Worm (Caenorhabditis elegans) whole organism, mixed stage, embryonic: ENCODE results near the gene srx-120.

Source experiments
- elt-3 ChIP-seq: fragments of 150-350 bp; optimal IDR thresholded peaks from 2 replicates; lab custom pipeline; 2014; ENCODE audit warnings: missing biosample characterization, missing genetic modification characterization
- lin-13 ChIP-seq: fragments of 150-350 bp; optimal IDR thresholded peaks from 2 replicates; lab custom pipeline; 2014; ENCODE audit warnings: missing biosample characterization, missing genetic modification characterization
- lsy-2 ChIP-seq: fragments of 150-350 bp; optimal IDR thresholded peaks from 2 replicates; lab custom pipeline; 2014; ENCODE audit warnings: missing biosample characterization, missing genetic modification characterization
- nhr-12 ChIP-seq: fragments of 150-350 bp; optimal IDR thresholded peaks from 2 replicates; lab custom pipeline; 2014; ENCODE audit warnings: missing biosample characterization, missing genetic modification characterization
- unc-39 ChIP-seq: fragments of 150-350 bp; optimal IDR thresholded peaks from 2 replicates; lab custom pipeline; 2014; ENCODE audit warnings: missing biosample characterization, missing genetic modification characterization

ce11 chrII:12525526-12525925 lies 5.5 kb upstream of the srx-120 start, which contains the start of gene srx-118:
- TF ChIP-seq lin-13 (tag; lab: Kevin White, UChicago) = no peak
- TF ChIP-seq lsy-2 = no peak
- no peak for TF ChIP-seq nhr-12
- TF ChIP-seq unc-39 (tag; lab: Kevin White, UChicago) = no peak
- no peak for TF ChIP-seq elt-3 (tag; lab: Kevin White, UChicago)
